Worm (Caenorhabditis elegans) whole organism, L1 larva: ENCODE measurements around the gene C29F7.2.

ENCODE experiments used
- C04F5.9 ChIP-seq: sonication (generic microtip); optimal IDR thresholded peaks from 2 replicates; lab custom pipeline; 2016; ENCODE audit warnings: missing genetic modification characterization, missing compliant biosample characterization
- C16A3.4 ChIP-seq: fragments of 150-350 bp; optimal IDR thresholded peaks from 2 replicates; lab custom pipeline; 2014; ENCODE audit warnings: missing biosample characterization, missing genetic modification characterization
- C34B4.2 ChIP-seq: sonication (generic microtip); optimal IDR thresholded peaks from 2 replicates; lab custom pipeline; 2017; ENCODE audit warnings: mild to moderate bottlenecking, missing genetic modification characterization, missing compliant biosample characterization
- aha-1 ChIP-seq: fragments of 150-350 bp; optimal IDR thresholded peaks from 2 replicates; lab custom pipeline; 2014; ENCODE audit warnings: missing biosample characterization, missing genetic modification characterization
- alr-1 ChIP-seq: fragments of 200-800 bp; sonication (Bioruptor generic); optimal IDR thresholded peaks from 2 replicates; lab custom pipeline; 2018; ENCODE audit warnings: borderline replicate concordance, mild to moderate bottlenecking, missing genetic modification characterization, missing compliant biosample characterization
- aly-2 ChIP-seq: fragments of 150-350 bp; optimal IDR thresholded peaks from 2 replicates; lab custom pipeline; 2014; ENCODE audit warnings: missing biosample characterization, missing genetic modification characterization
- ama-1 ChIP-seq: fragments of 150-350 bp; optimal IDR thresholded peaks from 2 replicates; lab custom pipeline; 2014
- blmp-1 ChIP-seq: fragments of 150-350 bp; optimal IDR thresholded peaks from 2 replicates; lab custom pipeline; 2014; ENCODE audit warnings: missing biosample characterization, missing genetic modification characterization
- ceh-8 ChIP-seq: fragments of 200-800 bp; sonication (Bioruptor generic); optimal IDR thresholded peaks from 2 replicates; lab custom pipeline; 2018; ENCODE audit warnings: mild to moderate bottlenecking, missing genetic modification characterization, moderate library complexity, missing compliant biosample characterization
- ces-1 ChIP-seq: fragments of 150-350 bp; optimal IDR thresholded peaks from 2 replicates; lab custom pipeline; 2014; ENCODE audit warnings: missing biosample characterization, missing genetic modification reagents, missing genetic modification characterization
- dsc-1 ChIP-seq: sonication (generic microtip); optimal IDR thresholded peaks from 2 replicates; lab custom pipeline; 2016; ENCODE audit warnings: mild to moderate bottlenecking, missing genetic modification characterization, missing compliant biosample characterization
- efl-1 ChIP-seq, 4 experiments: fragments of 150-350 bp; optimal IDR thresholded peaks in 3 of 4; peaks in 1 of 4; 1 replicate in 1 of 4; 2 replicates in 3 of 4; lab custom pipeline; 2014; ENCODE audit warnings: missing biosample characterization in 2 of 4, missing genetic modification characterization in 2 of 4, missing genetic modification reagents in 2 of 4
- egl-13 ChIP-seq: sonication (generic microtip); optimal IDR thresholded peaks from 2 replicates; lab custom pipeline; 2016; ENCODE audit warnings: missing genotype, missing genetic modification reagents, missing genetic modification characterization, missing compliant biosample characterization
- egl-27 ChIP-seq, 2 experiments: fragments of 150-350 bp in 1 of 2; sonication (generic microtip); optimal IDR thresholded peaks; 3 replicates each; lab custom pipeline; 2017 to 2018; ENCODE audit warnings: missing biosample characterization in 2 of 2, missing genetic modification characterization in 2 of 2, missing genetic modification reagents in 2 of 2
- elt-2 ChIP-seq: sonication (generic microtip); optimal IDR thresholded peaks from 2 replicates; lab custom pipeline; 2016; ENCODE audit warnings: missing genetic modification characterization, mild to moderate bottlenecking, inconsistent platforms, missing compliant biosample characterization, missing genetic modification reagents
- elt-3 ChIP-seq, 6 experiments: fragments of 150-350 bp in 1 of 6; sonication (generic microtip); optimal IDR thresholded peaks; 2 replicates each; lab custom pipeline; 2017 to 2018; ENCODE audit warnings: missing biosample characterization in 6 of 6, missing genetic modification characterization in 6 of 6, inconsistent platforms in 1 of 6
- ets-5 ChIP-seq: fragments of 200-800 bp; sonication (Bioruptor generic); IDR thresholded peaks from 2 replicates; pipeline ENCODE4 v1.3.6; 2022; ENCODE audit warnings: missing genetic modification characterization, missing compliant biosample characterization
- fkh-4 ChIP-seq: sonication (generic microtip); optimal IDR thresholded peaks from 2 replicates; lab custom pipeline; 2016; ENCODE audit warnings: missing compliant biosample characterization, missing genetic modification characterization, borderline replicate concordance
- fkh-8 ChIP-seq: sonication (generic microtip); optimal IDR thresholded peaks from 2 replicates; lab custom pipeline; 2016; ENCODE audit warnings: mild to moderate bottlenecking, missing genetic modification characterization, missing compliant biosample characterization
- hpl-2 ChIP-seq: fragments of 150-350 bp; optimal IDR thresholded peaks from 2 replicates; lab custom pipeline; 2014; ENCODE audit warnings: missing biosample characterization, missing genetic modification reagents, missing genetic modification characterization
- irx-1 ChIP-seq: sonication (generic microtip); optimal IDR thresholded peaks from 2 replicates; lab custom pipeline; 2016; ENCODE audit warnings: missing genetic modification characterization, missing compliant biosample characterization
- isw-1 ChIP-seq: fragments of 200-800 bp; sonication (Bioruptor generic); IDR thresholded peaks from 2 replicates; pipeline ENCODE4 v1.3.6; 2022; ENCODE audit warnings: missing genetic modification characterization, missing compliant biosample characterization
- lin-14 ChIP-seq: fragments of 200-800 bp; sonication (Bioruptor generic); optimal IDR thresholded peaks from 2 replicates; lab custom pipeline; 2018; ENCODE audit warnings: mild to moderate bottlenecking, missing genetic modification characterization, moderate library complexity, missing compliant biosample characterization
- lin-15B ChIP-seq: fragments of 150-350 bp; sonication (generic microtip); optimal IDR thresholded peaks from 3 replicates; lab custom pipeline; 2014; ENCODE audit warnings: missing biosample characterization, missing genetic modification characterization
- lin-35 ChIP-seq, 2 experiments: fragments of 150-350 bp; optimal IDR thresholded peaks; 2 replicates each; lab custom pipeline; 2014; ENCODE audit warnings: missing biosample characterization in 2 of 2, missing genetic modification characterization in 2 of 2, missing genetic modification reagents in 2 of 2
- lir-3 ChIP-seq: sonication (generic microtip); optimal IDR thresholded peaks from 2 replicates; lab custom pipeline; 2016; ENCODE audit warnings: mild to moderate bottlenecking, missing genetic modification characterization, moderate library complexity, missing compliant biosample characterization; ENCODE audit not compliant: poor library complexity
- mdl-1 ChIP-seq, 2 experiments: fragments of 150-350 bp; optimal IDR thresholded peaks; 2 replicates each; lab custom pipeline; 2014 to 2017; ENCODE audit warnings: missing biosample characterization in 2 of 2, missing genetic modification characterization in 2 of 2, inconsistent platforms in 1 of 2
- nhr-11 ChIP-seq: fragments of 150-350 bp; optimal IDR thresholded peaks from 2 replicates; lab custom pipeline; 2014; ENCODE audit warnings: missing biosample characterization, missing genetic modification characterization
- nhr-20 ChIP-seq: sonication (generic microtip); optimal IDR thresholded peaks from 2 replicates; lab custom pipeline; 2016; ENCODE audit warnings: mild to moderate bottlenecking, missing genetic modification characterization, missing compliant biosample characterization
- nhr-237 ChIP-seq: fragments of 150-350 bp; optimal IDR thresholded peaks from 2 replicates; lab custom pipeline; 2014; ENCODE audit warnings: missing biosample characterization, missing genetic modification characterization
- pax-3 ChIP-seq: fragments of 200-800 bp; sonication (Bioruptor generic); optimal IDR thresholded peaks from 2 replicates; lab custom pipeline; 2018; ENCODE audit warnings: mild to moderate bottlenecking, missing genetic modification characterization, moderate library complexity, missing compliant biosample characterization
- pqm-1 ChIP-seq: sonication (generic microtip); optimal IDR thresholded peaks from 3 replicates; lab custom pipeline; 2017; ENCODE audit warnings: missing biosample characterization, missing genetic modification characterization
- snpc-4 ChIP-seq: fragments of 150-350 bp; optimal IDR thresholded peaks from 2 replicates; lab custom pipeline; 2014; ENCODE audit warnings: missing biosample characterization, missing genetic modification characterization
- snu-23 ChIP-seq: sonication (generic microtip); optimal IDR thresholded peaks from 2 replicates; lab custom pipeline; 2016; ENCODE audit warnings: missing genetic modification characterization, missing compliant biosample characterization
- sox-4 ChIP-seq: sonication (generic microtip); optimal IDR thresholded peaks from 2 replicates; lab custom pipeline; 2016; ENCODE audit warnings: missing genetic modification characterization, missing compliant biosample characterization
- tlp-1 ChIP-seq: fragments of 150-350 bp; optimal IDR thresholded peaks from 2 replicates; lab custom pipeline; 2014; ENCODE audit warnings: missing biosample characterization, missing genetic modification characterization
- unc-130 ChIP-seq: fragments of 150-350 bp; optimal IDR thresholded peaks from 2 replicates; lab custom pipeline; 2017; ENCODE audit warnings: missing biosample characterization, missing genetic modification characterization, inconsistent platforms
- unc-86 ChIP-seq: sonication (generic microtip); optimal IDR thresholded peaks from 2 replicates; lab custom pipeline; 2016; ENCODE audit warnings: missing genetic modification characterization, missing compliant biosample characterization
- zag-1 ChIP-seq: fragments of 150-350 bp; optimal IDR thresholded peaks from 2 replicates; lab custom pipeline; 2014; ENCODE audit warnings: missing biosample characterization, missing genetic modification characterization
- zip-4 ChIP-seq: fragments of 200-800 bp; sonication (Bioruptor generic); optimal IDR thresholded peaks from 2 replicates; lab custom pipeline; 2018; ENCODE audit warnings: mild to moderate bottlenecking, missing genetic modification characterization, moderate library complexity, missing compliant biosample characterization
- ztf-11 ChIP-seq, 2 experiments: sonication (generic microtip); optimal IDR thresholded peaks; 2 replicates each; lab custom pipeline; 2016 to 2017; ENCODE audit warnings: missing genetic modification characterization in 2 of 2, missing biosample characterization in 1 of 2, missing compliant biosample characterization in 1 of 2
- ztf-4 ChIP-seq: fragments of 150-350 bp; optimal IDR thresholded peaks from 2 replicates; lab custom pipeline; 2014; ENCODE audit warnings: missing biosample characterization, missing genetic modification characterization

The C29F7.2 gene

DNA sequence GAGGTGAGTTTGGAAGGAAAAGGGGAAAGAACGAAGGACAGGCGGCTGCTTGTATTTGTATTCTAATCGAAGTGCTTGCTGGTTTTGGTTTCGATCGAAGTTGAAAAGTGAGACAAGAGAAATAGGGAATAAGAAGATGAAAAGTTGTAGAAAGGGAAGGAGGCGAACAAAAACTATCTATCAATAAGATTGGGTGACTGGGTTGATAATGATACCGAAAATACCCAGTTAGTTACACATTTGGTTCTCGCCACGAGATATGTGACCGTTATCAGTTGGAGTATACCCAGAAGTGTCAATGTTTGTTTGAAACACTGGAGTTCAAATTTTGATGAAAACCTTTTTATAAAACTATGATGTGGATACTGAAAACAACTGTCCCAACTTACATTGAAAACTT lies 47.6 kb upstream of the C29F7.2 start:
- TF ChIP-seq elt-3 (tag; optimal IDR thresholded peaks at IDR 0.05; lab: Kevin White, UChicago): peak in 1 of 6 experiments; percentile 26
- no peak for TF ChIP-seq alr-1 (tag; lab: Kevin White, UChicago)
- no peak for TF ChIP-seq fkh-8 (tag; lab: Kevin White, UChicago)
- no peak for TF ChIP-seq pqm-1 (tag; lab: Kevin White, UChicago)
- peak in 1 of 2 experiments; percentile 14 for TF ChIP-seq lin-35 (GFP tag; optimal IDR thresholded peaks at IDR 0.05; lab: Kevin White, UChicago)
- TF ChIP-seq lin-14 (GFP tag; lab: Kevin White, UChicago): peak; percentile 7
- no peak for TF ChIP-seq ama-1 (lab: Kevin White, UChicago)
- TF ChIP-seq ces-1 (GFP tag; lab: Kevin White, UChicago): no peak
- peak; percentile 53 for TF ChIP-seq blmp-1
- TF ChIP-seq isw-1 (GFP tag; lab: Robert Waterston, UW): no peak
- no peak for TF ChIP-seq egl-27 (tag; optimal IDR thresholded peaks at IDR 0.05; lab: Kevin White, UChicago)
- TF ChIP-seq egl-13: no peak
- peak; percentile 57 for TF ChIP-seq elt-2
- TF ChIP-seq lir-3: no peak
- no peak for TF ChIP-seq fkh-4 (tag; lab: Kevin White, UChicago)
- TF ChIP-seq lin-15B (tag; lab: Kevin White, UChicago): no peak
- peak in 1 of 2 experiments; percentile 6 for TF ChIP-seq mdl-1 (tag; optimal IDR thresholded peaks at IDR 0.05; lab: Kevin White, UChicago)
- no peak for TF ChIP-seq hpl-2 (GFP tag; lab: Kevin White, UChicago)
- TF ChIP-seq sox-4 (tag; lab: Kevin White, UChicago): no peak
- no peak for TF ChIP-seq aly-2 (tag; lab: Kevin White, UChicago)
- TF ChIP-seq unc-86 (tag; lab: Kevin White, UChicago): no peak
- TF ChIP-seq C04F5.9: no peak
- peak; percentile 5 for TF ChIP-seq nhr-20 (tag; lab: Kevin White, UChicago)

DNA sequence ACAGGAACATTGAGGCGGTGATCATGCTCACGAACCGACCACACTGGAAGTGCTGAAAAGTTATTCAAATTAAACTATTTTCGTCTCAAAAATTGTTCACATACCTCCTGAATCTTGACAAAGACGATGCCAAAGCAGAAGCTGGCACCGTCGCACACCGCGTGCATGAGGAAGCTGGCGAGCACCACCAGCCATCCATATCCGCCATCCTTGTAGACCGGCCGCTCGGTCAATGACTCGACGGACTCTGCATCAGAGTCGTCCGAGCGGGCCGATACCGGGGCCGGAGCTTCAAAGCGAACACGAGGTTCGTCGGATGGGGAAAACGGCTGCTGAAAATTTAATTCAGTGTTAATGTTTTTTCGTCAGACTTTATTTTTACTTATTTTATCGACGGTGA lies 39.7 kb upstream of the C29F7.2 start:
- TF ChIP-seq efl-1 (optimal IDR thresholded peaks at IDR 0.05; lab: Kevin White, UChicago) (no peak), efl-1 (GFP tag; optimal IDR thresholded peaks at IDR 0.05 in 1 of 2; lab: Kevin White, UChicago) (peak in 1 of 2 experiments; percentile 62), ces-1 (GFP tag; lab: Kevin White, UChicago) (no peak), ets-5 (GFP tag; lab: Robert Waterston, UW) (no peak), zag-1 (tag; lab: Kevin White, UChicago) (no peak), ztf-4 (no peak)

DNA sequence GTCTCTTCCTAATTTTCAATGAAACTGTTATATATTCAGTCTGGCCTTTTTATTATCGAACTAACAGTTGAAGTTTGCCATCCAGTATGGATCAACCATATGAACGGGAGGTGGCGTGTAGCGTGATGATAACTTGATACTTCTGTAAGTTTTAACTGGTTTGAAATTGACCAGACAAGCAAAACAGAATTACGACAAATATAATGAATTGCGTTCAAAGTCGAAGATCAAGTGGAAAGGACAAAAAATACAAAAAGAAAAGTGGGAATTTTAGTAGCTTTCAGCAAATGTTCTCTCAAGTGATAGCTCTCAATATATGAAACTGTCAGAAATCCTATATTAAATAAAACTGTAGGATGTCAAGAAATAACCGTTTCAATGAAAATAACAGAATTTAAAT lies 39.0 kb upstream of the C29F7.2 start, which contains the start of the genes C49F8.14 and gem-1:
Gene C49F8.14 (minus strand): TSS at position 99 of the 400 bp plus-strand sequence.
Gene gem-1 (minus strand): TSS at position 142 of the 400 bp plus-strand sequence.
- TF ChIP-seq dsc-1 (no peak), nhr-237 (no peak), snpc-4 (no peak), aha-1 (tag; lab: Kevin White, UChicago) (no peak), isw-1 (GFP tag; lab: Robert Waterston, UW) (no peak), C16A3.4 (no peak), egl-13 (no peak), nhr-11 (tag; lab: Kevin White, UChicago) (no peak), pax-3 (tag; lab: Kevin White, UChicago) (no peak), C34B4.2 (tag; lab: Kevin White, UChicago) (no peak), tlp-1 (tag; lab: Kevin White, UChicago) (no peak), ztf-11 (tag; optimal IDR thresholded peaks at IDR 0.05; lab: Kevin White, UChicago) (no peak), unc-130 (no peak), irx-1 (tag; lab: Kevin White, UChicago) (no peak), snu-23 (GFP tag; lab: Kevin White, UChicago) (no peak), ceh-8 (GFP tag; lab: Kevin White, UChicago) (no peak), blmp-1 (no peak), efl-1 (optimal IDR thresholded peaks at IDR 0.05; lab: Kevin White, UChicago) (no peak), efl-1 (GFP tag; optimal IDR thresholded peaks at IDR 0.05 in 1 of 2; lab: Kevin White, UChicago) (no peak), hpl-2 (GFP tag; lab: Kevin White, UChicago) (no peak), zip-4 (GFP tag; lab: Kevin White, UChicago) (no peak)
